Worm (Caenorhabditis elegans): ENCODE results near the gene cdkr-3.

DNA sequence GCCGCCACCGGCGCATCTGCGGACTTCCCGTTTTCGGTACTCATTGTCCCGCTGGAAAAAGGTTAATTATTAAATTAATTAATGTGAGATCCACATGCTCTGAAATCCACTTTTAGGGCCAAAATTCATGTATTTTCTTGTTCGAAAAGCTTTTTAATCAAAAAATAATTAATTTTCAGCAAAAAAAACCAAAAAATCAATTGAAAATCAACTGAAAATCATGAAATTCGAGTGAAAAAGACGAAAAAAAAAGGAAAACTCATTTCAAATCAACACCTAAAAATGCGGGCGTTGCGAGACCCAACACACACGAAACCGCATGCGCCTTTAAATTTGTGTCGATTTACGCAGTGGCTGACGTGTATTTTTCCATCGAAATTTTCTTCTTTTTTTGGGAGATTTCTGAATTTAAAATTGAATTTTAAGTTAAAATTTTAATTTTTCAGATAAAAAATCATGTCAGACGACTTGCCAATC, at the start of gene cdkr-3, which contains the start of gene prmt-1:
- TF ChIP-seq snpc-4 (GFP tag; optimal IDR thresholded peaks at IDR 0.05) (no peak), snpc-4 (tag; optimal IDR thresholded peaks at IDR 0.05) (no peak), athp-1 (tag; optimal IDR thresholded peaks at IDR 0.05) (no peak), F33H1.4 (GFP tag; IDR thresholded peaks at IDR 0.05) (peak; percentile 83), ZK185.1 (tag; optimal IDR thresholded peaks at IDR 0.05; ENCODE audit: poor library complexity, severe bottlenecking) (no peak), dpl-1 (GFP tag; optimal IDR thresholded peaks at IDR 0.05) (no peak), pha-4 (tag; optimal IDR thresholded peaks at IDR 0.05) (no peak), unc-62 (GFP tag; optimal IDR thresholded peaks at IDR 0.05) (no peak), mxl-1 (tag; optimal IDR thresholded peaks at IDR 0.05) (no peak)

Data from whole organism, young adult.